ENCODE assay signal across 2 worm cellular contexts in genomic region chrIII:3331767-3332166, ce11.
A peak's percentile ranks its signal among the peaks of the same experiment; 100 is the strongest.
TF ChIP-seq lines count a peak whose summit lies in the region.

No protein-coding gene starts in this region.

TF ChIP-seq in whole organism, L4 larva, 104 proteins besides CTCF, POLR2A, EP300 and RAD21:
- peak; percentile 87 for TF ChIP-seq lin-38 (GFP tag; IDR thresholded peaks at IDR 0.05; lab: Robert Waterston, UW)
- TF ChIP-seq daf-19 (GFP tag; conservative IDR thresholded peaks at IDR 0.05; lab: Robert Waterston, UW): no peak
- TF ChIP-seq nhr-41 (GFP tag; IDR thresholded peaks at IDR 0.05; lab: Robert Waterston, UW): no peak
- no peak for TF ChIP-seq Y75B8A.6 (GFP tag; IDR thresholded peaks at IDR 0.05; lab: Robert Waterston, UW)
- TF ChIP-seq unc-130 (GFP tag; optimal IDR thresholded peaks at IDR 0.05; lab: Kevin White, UChicago): peak; percentile 23
- TF ChIP-seq mdl-1 (tag; optimal IDR thresholded peaks at IDR 0.05; lab: Kevin White, UChicago): no peak
- no peak for TF ChIP-seq vab-7 (GFP tag; IDR thresholded peaks at IDR 0.05; lab: Robert Waterston, UW)
- TF ChIP-seq tag-97 (GFP tag; IDR thresholded peaks at IDR 0.05; lab: Robert Waterston, UW): no peak
- no peak for TF ChIP-seq D1046.2 (GFP tag; IDR thresholded peaks at IDR 0.05; lab: Robert Waterston, UW)
- no peak for TF ChIP-seq hmg-1.1 (GFP tag; IDR thresholded peaks at IDR 0.05; lab: Robert Waterston, UW)
- peak; percentile 42 for TF ChIP-seq F49E8.2 (tag; optimal IDR thresholded peaks at IDR 0.05; lab: Kevin White, UChicago; ENCODE audit: borderline replicate concordance)
- no peak for TF ChIP-seq hlh-30 (tag; optimal IDR thresholded peaks at IDR 0.05; lab: Kevin White, UChicago; ENCODE audit: insufficient read depth)
- no peak for TF ChIP-seq ceh-20 (GFP tag; IDR thresholded peaks at IDR 0.05; lab: Robert Waterston, UW)

TF ChIP-seq in whole organism, young adult, 124 proteins besides CTCF, POLR2A, EP300 and RAD21:
- TF ChIP-seq madf-6 (GFP tag; IDR thresholded peaks at IDR 0.05; lab: Robert Waterston, UW) (no peak), lin-54 (GFP tag; optimal IDR thresholded peaks at IDR 0.05; lab: Kevin White, UChicago) (peak; percentile 64), F39B2.1 (GFP tag; IDR thresholded peaks at IDR 0.05; lab: Robert Waterston, UW) (no peak), attf-5 (GFP tag; optimal IDR thresholded peaks at IDR 0.05; lab: Kevin White, UChicago) (no peak), dox-1 (GFP tag; IDR thresholded peaks at IDR 0.05; lab: Robert Waterston, UW) (no peak), T07F8.4 (tag; optimal IDR thresholded peaks at IDR 0.05; lab: Kevin White, UChicago) (no peak), hsf-1 (GFP tag; IDR thresholded peaks at IDR 0.05; lab: Robert Waterston, UW) (0 out of 2 replicates have a peak, but pooled peaks have one; percentile 30), fkh-3 (tag; optimal IDR thresholded peaks at IDR 0.05; lab: Kevin White, UChicago) (no peak), Y67H2A.10 (GFP tag; conservative IDR thresholded peaks at IDR 0.05; lab: Robert Waterston, UW) (no peak), madf-3 (GFP tag; IDR thresholded peaks at IDR 0.05; lab: Robert Waterston, UW) (0 out of 2 replicates have a peak, but pooled peaks have one; percentile 38), T26A5.8 (tag; optimal IDR thresholded peaks at IDR 0.05; lab: Kevin White, UChicago) (no peak), ama-1 (optimal IDR thresholded peaks at IDR 0.05; lab: Kevin White, UChicago) (no peak), ama-1 (GFP tag; optimal IDR thresholded peaks at IDR 0.05; lab: Kevin White, UChicago) (no peak), unc-130 (GFP tag; optimal IDR thresholded peaks at IDR 0.05; lab: Kevin White, UChicago) (no peak), bed-1 (GFP tag; IDR thresholded peaks at IDR 0.05; lab: Robert Waterston, UW) (no peak), mes-4 (tag; optimal IDR thresholded peaks at IDR 0.05; lab: Kevin White, UChicago) (no peak), K12H6.12 (tag; optimal IDR thresholded peaks at IDR 0.05; lab: Kevin White, UChicago) (no peak), hlh-12 (tag; optimal IDR thresholded peaks at IDR 0.05; lab: Kevin White, UChicago) (no peak), F33H1.4 (GFP tag; IDR thresholded peaks at IDR 0.05; lab: Robert Waterston, UW) (0 out of 2 replicates have a peak, but pooled peaks have one; percentile 6), sptf-2 (GFP tag; optimal IDR thresholded peaks at IDR 0.05; lab: Kevin White, UChicago) (no peak), dpff-1 (tag; optimal IDR thresholded peaks at IDR 0.05; lab: Kevin White, UChicago) (no peak), dpl-1 (GFP tag; optimal IDR thresholded peaks at IDR 0.05; lab: Kevin White, UChicago) (no peak), mcd-1 (GFP tag; IDR thresholded peaks at IDR 0.05; lab: Robert Waterston, UW) (peak; percentile 77), ekl-4 (GFP tag; IDR thresholded peaks at IDR 0.05; lab: Robert Waterston, UW) (no peak), ccch-3 (GFP tag; optimal IDR thresholded peaks at IDR 0.05; lab: Kevin White, UChicago) (no peak), nfya-2 (GFP tag; IDR thresholded peaks at IDR 0.05; lab: Robert Waterston, UW) (no peak), F52B5.7 (tag; optimal IDR thresholded peaks at IDR 0.05; lab: Kevin White, UChicago) (no peak), lsl-1 (GFP tag; optimal IDR thresholded peaks at IDR 0.05; lab: Kevin White, UChicago) (peak; percentile 35), rec-8 (tag; optimal IDR thresholded peaks at IDR 0.05; lab: Kevin White, UChicago) (no peak), F10E7.11 (tag; optimal IDR thresholded peaks at IDR 0.05; lab: Kevin White, UChicago) (no peak), ceh-40 (GFP tag; IDR thresholded peaks at IDR 0.05; lab: Robert Waterston, UW) (no peak), egl-44 (GFP tag; IDR thresholded peaks at IDR 0.05; lab: Robert Waterston, UW) (no peak), lin-26 (GFP tag; IDR thresholded peaks at IDR 0.05; lab: Robert Waterston, UW) (no peak), tbx-9 (tag; optimal IDR thresholded peaks at IDR 0.05; lab: Kevin White, UChicago; ENCODE audit: borderline replicate concordance) (no peak), chd-7 (tag; optimal IDR thresholded peaks at IDR 0.05; lab: Kevin White, UChicago) (no peak), snpc-1.3 (tag; optimal IDR thresholded peaks at IDR 0.05; lab: Kevin White, UChicago; ENCODE audit: insufficient read depth) (peak; percentile 13), lag-1 (GFP tag; IDR thresholded peaks at IDR 0.05; lab: Robert Waterston, UW) (no peak), F49E8.2 (tag; optimal IDR thresholded peaks at IDR 0.05; lab: Kevin White, UChicago; ENCODE audit: insufficient read depth) (peak; percentile 29), him-1 (tag; optimal IDR thresholded peaks at IDR 0.05; lab: Kevin White, UChicago) (peak; percentile 82), ztf-22 (GFP tag; optimal IDR thresholded peaks at IDR 0.05; lab: Kevin White, UChicago) (no peak), efl-1 (GFP tag; optimal IDR thresholded peaks at IDR 0.05; lab: Kevin White, UChicago) (peak; percentile 27), ztf-28 (GFP tag; IDR thresholded peaks at IDR 0.05; lab: Robert Waterston, UW) (no peak), xnd-1 (tag; optimal IDR thresholded peaks at IDR 0.05; lab: Kevin White, UChicago) (peak; percentile 40)

Comparison
In these comparisons a context has a peak if more than half of its experiments do, and no peak if none do; other contexts are left out.
1. Of the 7 proteins assayed by ChIP-seq in both whole organism, young adult and whole organism, L4 larva: peak only in whole organism, young adult: none; only in whole organism, L4 larva: unc-130; in both: F49E8.2; in neither: 5.